Worm (Caenorhabditis elegans): ENCODE data around the gene cdr-1.
"Not testable (repeated sequence)": the region's sequence is repeated elsewhere in the genome, so short reads cannot be mapped to it uniquely, and the experiment has no call there.

cdr-1 gene

DNA sequence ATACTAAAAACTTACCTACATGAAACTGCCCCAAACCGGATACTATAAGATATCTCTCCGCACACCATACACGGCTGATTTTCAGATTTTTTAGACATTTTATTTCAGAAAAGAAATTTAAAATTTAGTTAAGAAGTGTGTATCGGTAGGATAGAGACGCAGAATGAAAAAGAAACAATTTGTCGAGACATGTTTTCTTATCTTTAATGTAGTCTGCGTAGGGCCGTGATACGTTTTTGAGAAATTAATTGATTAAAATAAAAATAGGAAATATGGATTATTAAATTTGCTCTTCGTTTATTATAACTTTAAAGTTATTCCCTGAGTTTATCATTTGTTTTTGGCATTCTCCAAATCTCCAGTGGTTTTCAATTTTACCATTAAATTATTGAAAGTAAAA is 3.2 kb downstream of the cdr-1 start, which contains the start of gene nhr-108 (continued):
- TF ChIP-seq ctbp-1 (GFP tag; IDR thresholded peaks at IDR 0.05) (no peak), hlh-30 (tag; optimal IDR thresholded peaks at IDR 0.05; ENCODE audit: insufficient read depth) (no peak), nhr-28 (tag; optimal IDR thresholded peaks at IDR 0.05) (peak; percentile 87), zip-11 (GFP tag; IDR thresholded peaks at IDR 0.05) (no peak), nhr-41 (GFP tag; IDR thresholded peaks at IDR 0.05) (no peak), daf-16 (GFP tag; optimal IDR thresholded peaks at IDR 0.05) (no peak), daf-16 (tag; optimal IDR thresholded peaks at IDR 0.05) (peak; percentile 39), ZK546.5 (tag; optimal IDR thresholded peaks at IDR 0.05) (no peak), nhr-11 (tag; optimal IDR thresholded peaks at IDR 0.05) (no peak)

DNA sequence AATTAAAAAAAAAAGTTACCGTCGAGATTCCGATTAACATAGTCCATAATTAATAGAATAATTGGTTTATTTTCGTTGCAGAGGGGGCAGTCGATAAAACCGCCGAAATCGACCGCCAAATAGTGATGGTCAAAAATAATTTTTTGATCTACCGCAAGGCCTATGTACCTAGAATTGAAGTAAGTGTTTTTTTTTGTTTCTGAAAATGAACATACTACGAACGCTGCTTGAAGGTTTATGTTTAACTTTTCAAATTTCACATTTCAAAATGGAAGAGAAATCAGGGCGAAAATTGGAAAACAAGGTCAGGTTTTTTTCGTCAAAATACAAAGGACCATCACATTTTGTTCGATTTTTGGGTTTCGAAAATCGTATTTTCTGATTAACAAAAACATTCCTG is 7.2 kb downstream of the cdr-1 start, which contains the start of gene pzf-1:
TSS of gene pzf-1 (minus strand) at position 101 of the 400 bp plus-strand sequence.
- TF ChIP-seq hlh-30 (tag; optimal IDR thresholded peaks at IDR 0.05; ENCODE audit: insufficient read depth) (no peak), arid-1 (GFP tag; conservative IDR thresholded peaks at IDR 0.05) (no peak), spr-1 (tag; optimal IDR thresholded peaks at IDR 0.05) (no peak), rbr-2 (tag; optimal IDR thresholded peaks at IDR 0.05) (no peak), fkh-10 (GFP tag; optimal IDR thresholded peaks at IDR 0.05) (no peak), unc-130 (GFP tag; optimal IDR thresholded peaks at IDR 0.05) (no peak), F10B5.3 (tag; optimal IDR thresholded peaks at IDR 0.05) (no peak)

DNA sequence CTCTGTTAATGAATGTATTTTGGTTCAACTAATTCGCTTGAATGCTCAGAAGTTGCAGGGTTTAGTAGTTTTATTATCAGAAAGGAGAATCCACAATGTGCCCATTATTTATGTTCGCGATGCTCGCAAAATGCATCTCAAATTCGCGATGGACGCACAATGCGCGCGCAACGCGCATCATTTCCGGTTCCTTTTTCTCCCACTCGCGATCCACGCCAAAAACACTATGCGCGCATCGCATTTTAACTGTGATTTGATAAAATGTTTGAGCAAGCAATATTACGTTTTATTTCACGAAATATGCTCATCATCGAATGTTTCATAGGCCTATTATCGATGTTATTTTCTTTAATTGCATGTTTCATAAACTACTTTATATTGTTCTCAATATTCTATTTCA is 8.8 kb downstream of the cdr-1 start, which contains the start of gene srbc-77:
TSS of gene srbc-77 (plus strand) at position 301 of the 400 bp plus-strand sequence.
- TF ChIP-seq ztf-11, nhr-10, nhr-6 (tag; optimal IDR thresholded peaks at IDR 0.05): not testable (repeated sequence)

DNA sequence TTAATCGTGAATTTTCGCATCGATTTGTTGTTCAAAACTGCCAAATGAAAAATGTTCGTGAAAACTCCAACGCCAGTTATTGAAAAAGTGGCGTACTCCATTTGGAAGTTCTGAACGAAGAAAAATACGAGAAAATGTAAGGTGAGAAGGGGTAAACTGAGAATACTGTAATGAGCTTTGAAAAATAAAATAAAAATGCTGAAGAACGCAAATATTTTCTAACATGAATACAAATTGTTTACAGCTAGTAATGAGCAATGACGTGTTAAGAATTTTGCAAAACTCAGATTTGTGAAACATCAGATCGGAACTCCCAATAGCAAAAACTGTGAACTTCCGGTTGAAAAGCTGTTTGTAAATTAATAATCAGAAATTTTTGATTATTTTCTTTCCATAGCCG is 11.3 kb downstream of the cdr-1 start, which contains the start of gene srw-26:
TSS of gene srw-26 (minus strand) at position 101 of the 400 bp plus-strand sequence.
- TF ChIP-seq nhr-6 (tag; optimal IDR thresholded peaks at IDR 0.05) (no peak), ceh-82 (tag; optimal IDR thresholded peaks at IDR 0.05) (no peak), ztf-11 (tag; optimal IDR thresholded peaks at IDR 0.05) (no peak), cey-2 (tag; optimal IDR thresholded peaks at IDR 0.05; ENCODE audit: borderline replicate concordance, insufficient read depth) (no peak), F26F4.8 (GFP tag; conservative IDR thresholded peaks at IDR 0.05) (no peak), F37D6.2 (tag; optimal IDR thresholded peaks at IDR 0.05) (no peak), lsy-2 (tag; optimal IDR thresholded peaks at IDR 0.05) (no peak), jun-1 (tag; optimal IDR thresholded peaks at IDR 0.05) (no peak), unc-62 (GFP tag; optimal IDR thresholded peaks at IDR 0.05 in 1 of 2) (no peak), unc-62 (tag; optimal IDR thresholded peaks at IDR 0.05) (no peak), ceh-28 (tag; optimal IDR thresholded peaks at IDR 0.05) (no peak), zfp-2 (tag; optimal IDR thresholded peaks at IDR 0.05) (no peak), R02D3.7 (tag; optimal IDR thresholded peaks at IDR 0.05) (no peak), unc-130 (GFP tag; optimal IDR thresholded peaks at IDR 0.05) (no peak), hlh-30 (tag; optimal IDR thresholded peaks at IDR 0.05; ENCODE audit: insufficient read depth) (no peak), dmd-9 (GFP tag; IDR thresholded peaks at IDR 0.05) (no peak), mes-2 (tag; optimal IDR thresholded peaks at IDR 0.05; ENCODE audit: poor library complexity, severe bottlenecking) (no peak), nhr-41 (GFP tag; IDR thresholded peaks at IDR 0.05) (no peak), egl-27 (tag; optimal IDR thresholded peaks at IDR 0.05) (no peak), Y48G9A.11 (GFP tag; IDR thresholded peaks at IDR 0.05) (no peak)

DNA sequence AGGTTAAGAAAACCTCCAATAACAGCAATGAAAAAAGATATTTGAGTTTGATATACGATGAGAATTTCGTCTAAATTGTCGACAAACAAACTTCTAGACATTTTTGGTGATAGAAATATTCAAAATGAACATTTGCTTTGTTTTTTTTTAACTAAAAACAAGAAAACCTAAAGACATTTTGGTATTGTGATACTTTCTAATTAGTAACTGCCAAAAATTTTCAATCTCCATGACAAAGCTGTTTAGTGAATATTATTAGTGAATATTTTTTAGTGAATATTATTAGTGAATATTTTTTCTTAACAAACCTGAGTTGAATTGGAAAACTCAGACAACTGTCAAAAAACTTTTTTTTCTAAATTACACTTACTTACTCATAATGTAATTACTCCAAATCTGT is 19.1 kb downstream of the cdr-1 start, which contains the start of gene srw-55:
TSS of gene srw-55 (minus strand) at position 101 of the 400 bp plus-strand sequence.
- no peak for TF ChIP-seq set-16 (GFP tag; IDR thresholded peaks at IDR 0.05)
- TF ChIP-seq dve-1 (tag; optimal IDR thresholded peaks at IDR 0.05; ENCODE audit: insufficient read depth): no peak
- peak in 1 of 2 experiments; percentile 66 for TF ChIP-seq unc-62 (GFP tag; optimal IDR thresholded peaks at IDR 0.05 in 1 of 2)
- TF ChIP-seq unc-62 (tag; optimal IDR thresholded peaks at IDR 0.05): no peak
- TF ChIP-seq T26A8.4 (GFP tag; IDR thresholded peaks at IDR 0.05): no peak
- TF ChIP-seq spr-3 (GFP tag; optimal IDR thresholded peaks at IDR 0.05): no peak
